Worm (Caenorhabditis elegans) whole organism, L1 larva: ENCODE data around the gene stt-3.

Source experiments
- C04F5.9 ChIP-seq: sonication (generic microtip); optimal IDR thresholded peaks from 2 replicates; lab custom pipeline; 2016; ENCODE audit warnings: missing genetic modification characterization, missing compliant biosample characterization
- C16A3.4 ChIP-seq: fragments of 150-350 bp; optimal IDR thresholded peaks from 2 replicates; lab custom pipeline; 2014; ENCODE audit warnings: missing biosample characterization, missing genetic modification characterization
- C34B4.2 ChIP-seq: sonication (generic microtip); optimal IDR thresholded peaks from 2 replicates; lab custom pipeline; 2017; ENCODE audit warnings: mild to moderate bottlenecking, missing genetic modification characterization, missing compliant biosample characterization
- alr-1 ChIP-seq: fragments of 200-800 bp; sonication (Bioruptor generic); optimal IDR thresholded peaks from 2 replicates; lab custom pipeline; 2018; ENCODE audit warnings: borderline replicate concordance, mild to moderate bottlenecking, missing genetic modification characterization, missing compliant biosample characterization
- aly-2 ChIP-seq: fragments of 150-350 bp; optimal IDR thresholded peaks from 2 replicates; lab custom pipeline; 2014; ENCODE audit warnings: missing biosample characterization, missing genetic modification characterization
- ama-1 ChIP-seq: fragments of 150-350 bp; optimal IDR thresholded peaks from 2 replicates; lab custom pipeline; 2014
- blmp-1 ChIP-seq: fragments of 150-350 bp; optimal IDR thresholded peaks from 2 replicates; lab custom pipeline; 2014; ENCODE audit warnings: missing biosample characterization, missing genetic modification characterization
- efl-1 ChIP-seq, 4 experiments: fragments of 150-350 bp; optimal IDR thresholded peaks in 3 of 4; peaks in 1 of 4; 1 replicate in 1 of 4; 2 replicates in 3 of 4; lab custom pipeline; 2014; ENCODE audit warnings: missing biosample characterization in 2 of 4, missing genetic modification characterization in 2 of 4, missing genetic modification reagents in 2 of 4
- elt-2 ChIP-seq: sonication (generic microtip); optimal IDR thresholded peaks from 2 replicates; lab custom pipeline; 2016; ENCODE audit warnings: missing genetic modification characterization, mild to moderate bottlenecking, inconsistent platforms, missing compliant biosample characterization, missing genetic modification reagents
- elt-3 ChIP-seq, 6 experiments: fragments of 150-350 bp in 1 of 6; sonication (generic microtip); optimal IDR thresholded peaks; 2 replicates each; lab custom pipeline; 2017 to 2018; ENCODE audit warnings: missing biosample characterization in 6 of 6, missing genetic modification characterization in 6 of 6, inconsistent platforms in 1 of 6
- fkh-4 ChIP-seq: sonication (generic microtip); optimal IDR thresholded peaks from 2 replicates; lab custom pipeline; 2016; ENCODE audit warnings: missing compliant biosample characterization, missing genetic modification characterization, borderline replicate concordance
- fkh-8 ChIP-seq: sonication (generic microtip); optimal IDR thresholded peaks from 2 replicates; lab custom pipeline; 2016; ENCODE audit warnings: mild to moderate bottlenecking, missing genetic modification characterization, missing compliant biosample characterization
- fos-1 ChIP-seq: fragments of 150-350 bp; optimal IDR thresholded peaks from 2 replicates; lab custom pipeline; 2014; ENCODE audit warnings: missing biosample characterization, missing genetic modification characterization
- grh-1 ChIP-seq: fragments of 200-800 bp; sonication (Bioruptor generic); IDR thresholded peaks from 2 replicates; pipeline ENCODE4 v1.3.6; 2022; ENCODE audit warnings: missing genetic modification reagents, missing genetic modification characterization, missing compliant biosample characterization
- hlh-17 ChIP-seq: fragments of 200-800 bp; sonication (Bioruptor generic); optimal IDR thresholded peaks from 2 replicates; lab custom pipeline; 2018; ENCODE audit warnings: missing genetic modification characterization, mild to moderate bottlenecking, missing compliant biosample characterization, moderate library complexity, borderline replicate concordance
- hpl-2 ChIP-seq: fragments of 150-350 bp; optimal IDR thresholded peaks from 2 replicates; lab custom pipeline; 2014; ENCODE audit warnings: missing biosample characterization, missing genetic modification reagents, missing genetic modification characterization
- irx-1 ChIP-seq: sonication (generic microtip); optimal IDR thresholded peaks from 2 replicates; lab custom pipeline; 2016; ENCODE audit warnings: missing genetic modification characterization, missing compliant biosample characterization
- lin-13 ChIP-seq: fragments of 150-350 bp; optimal IDR thresholded peaks from 2 replicates; lab custom pipeline; 2014; ENCODE audit warnings: missing biosample characterization, missing genetic modification reagents, missing genetic modification characterization
- lin-15B ChIP-seq: fragments of 150-350 bp; sonication (generic microtip); optimal IDR thresholded peaks from 3 replicates; lab custom pipeline; 2014; ENCODE audit warnings: missing biosample characterization, missing genetic modification characterization
- lin-35 ChIP-seq, 2 experiments: fragments of 150-350 bp; optimal IDR thresholded peaks; 2 replicates each; lab custom pipeline; 2014; ENCODE audit warnings: missing biosample characterization in 2 of 2, missing genetic modification characterization in 2 of 2, missing genetic modification reagents in 2 of 2
- lin-39 ChIP-seq: fragments of 150-350 bp; optimal IDR thresholded peaks from 2 replicates; lab custom pipeline; 2014; ENCODE audit warnings: missing biosample characterization, missing genetic modification reagents, missing genetic modification characterization
- lir-3 ChIP-seq: sonication (generic microtip); optimal IDR thresholded peaks from 2 replicates; lab custom pipeline; 2016; ENCODE audit warnings: mild to moderate bottlenecking, missing genetic modification characterization, moderate library complexity, missing compliant biosample characterization; ENCODE audit not compliant: poor library complexity
- mab-9 ChIP-seq: fragments of 200-800 bp; sonication (Bioruptor generic); IDR thresholded peaks from 2 replicates; pipeline ENCODE4 v1.3.6; 2022; ENCODE audit warnings: missing genetic modification reagents, missing genetic modification characterization, missing compliant biosample characterization
- mdl-1 ChIP-seq, 2 experiments: fragments of 150-350 bp; optimal IDR thresholded peaks; 2 replicates each; lab custom pipeline; 2014 to 2017; ENCODE audit warnings: missing biosample characterization in 2 of 2, missing genetic modification characterization in 2 of 2, inconsistent platforms in 1 of 2
- mef-2 ChIP-seq: fragments of 150-350 bp; optimal IDR thresholded peaks from 2 replicates; lab custom pipeline; 2014; ENCODE audit warnings: missing biosample characterization, missing genetic modification characterization
- mep-1 ChIP-seq: fragments of 150-350 bp; optimal IDR thresholded peaks from 2 replicates; lab custom pipeline; 2014; ENCODE audit warnings: missing biosample characterization, missing genetic modification characterization
- nhr-12 ChIP-seq: sonication (generic microtip); optimal IDR thresholded peaks from 2 replicates; lab custom pipeline; 2017; ENCODE audit warnings: missing biosample characterization, missing genetic modification characterization
- nhr-19 ChIP-seq: fragments of 200-800 bp; sonication (Bioruptor generic); conservative IDR thresholded peaks from 2 replicates; pipeline ENCODE4 v1.3.6; 2022; ENCODE audit warnings: missing genetic modification characterization, missing compliant biosample characterization
- nhr-20 ChIP-seq: sonication (generic microtip); optimal IDR thresholded peaks from 2 replicates; lab custom pipeline; 2016; ENCODE audit warnings: mild to moderate bottlenecking, missing genetic modification characterization, missing compliant biosample characterization
- nhr-84 ChIP-seq: sonication (generic microtip); optimal IDR thresholded peaks from 2 replicates; lab custom pipeline; 2017; ENCODE audit warnings: missing biosample characterization, missing genetic modification characterization
- nhr-85 ChIP-seq: sonication (generic microtip); peaks from one replicate; lab custom pipeline; 2016; ENCODE audit warnings: missing genetic modification characterization, inconsistent platforms, missing compliant biosample characterization
- pax-3 ChIP-seq: fragments of 200-800 bp; sonication (Bioruptor generic); optimal IDR thresholded peaks from 2 replicates; lab custom pipeline; 2018; ENCODE audit warnings: mild to moderate bottlenecking, missing genetic modification characterization, moderate library complexity, missing compliant biosample characterization
- pqm-1 ChIP-seq: sonication (generic microtip); optimal IDR thresholded peaks from 3 replicates; lab custom pipeline; 2017; ENCODE audit warnings: missing biosample characterization, missing genetic modification characterization
- rnt-1 ChIP-seq: sonication (generic microtip); optimal IDR thresholded peaks from 2 replicates; lab custom pipeline; 2016; ENCODE audit warnings: mild to moderate bottlenecking, missing genetic modification characterization, moderate library complexity, missing compliant biosample characterization
- snu-23 ChIP-seq: sonication (generic microtip); optimal IDR thresholded peaks from 2 replicates; lab custom pipeline; 2016; ENCODE audit warnings: missing genetic modification characterization, missing compliant biosample characterization
- sox-4 ChIP-seq: sonication (generic microtip); optimal IDR thresholded peaks from 2 replicates; lab custom pipeline; 2016; ENCODE audit warnings: missing genetic modification characterization, missing compliant biosample characterization
- sptf-1 ChIP-seq: fragments of 150-350 bp; optimal IDR thresholded peaks from 2 replicates; lab custom pipeline; 2014; ENCODE audit warnings: missing biosample characterization, missing genetic modification characterization
- sup-37 ChIP-seq: fragments of 200-800 bp; sonication (Bioruptor generic); optimal IDR thresholded peaks from 2 replicates; lab custom pipeline; 2018; ENCODE audit warnings: mild to moderate bottlenecking, missing genetic modification characterization, missing compliant biosample characterization
- swsn-7 ChIP-seq: sonication (generic microtip); optimal IDR thresholded peaks from 2 replicates; lab custom pipeline; 2016; ENCODE audit warnings: missing genetic modification characterization, missing compliant biosample characterization
- tbx-2 ChIP-seq: sonication (generic microtip); optimal IDR thresholded peaks from 2 replicates; lab custom pipeline; 2016; ENCODE audit warnings: missing genetic modification characterization, missing compliant biosample characterization
- tlp-1 ChIP-seq: fragments of 150-350 bp; optimal IDR thresholded peaks from 2 replicates; lab custom pipeline; 2014; ENCODE audit warnings: missing biosample characterization, missing genetic modification characterization
- unc-130 ChIP-seq: fragments of 150-350 bp; optimal IDR thresholded peaks from 2 replicates; lab custom pipeline; 2017; ENCODE audit warnings: missing biosample characterization, missing genetic modification characterization, inconsistent platforms
- unc-30 ChIP-seq: sonication (generic microtip); optimal IDR thresholded peaks from 2 replicates; lab custom pipeline; 2017; ENCODE audit warnings: missing biosample characterization, missing genetic modification characterization
- unc-62 ChIP-seq: fragments of 150-350 bp; optimal IDR thresholded peaks from 2 replicates; lab custom pipeline; 2014; ENCODE audit warnings: missing biosample characterization, missing genetic modification reagents, missing genetic modification characterization
- unc-86 ChIP-seq: sonication (generic microtip); optimal IDR thresholded peaks from 2 replicates; lab custom pipeline; 2016; ENCODE audit warnings: missing genetic modification characterization, missing compliant biosample characterization
- unc-98 ChIP-seq: fragments of 200-800 bp; sonication (Bioruptor generic); IDR thresholded peaks from 2 replicates; pipeline ENCODE4 v1.3.6; 2022; ENCODE audit warnings: missing genetic modification characterization, missing compliant biosample characterization
- xbp-1 ChIP-seq: sonication (generic microtip); optimal IDR thresholded peaks from 2 replicates; lab custom pipeline; 2016; ENCODE audit warnings: missing genetic modification characterization, missing compliant biosample characterization
- zip-4 ChIP-seq: fragments of 200-800 bp; sonication (Bioruptor generic); optimal IDR thresholded peaks from 2 replicates; lab custom pipeline; 2018; ENCODE audit warnings: mild to moderate bottlenecking, missing genetic modification characterization, moderate library complexity, missing compliant biosample characterization

Gene stt-3

DNA sequence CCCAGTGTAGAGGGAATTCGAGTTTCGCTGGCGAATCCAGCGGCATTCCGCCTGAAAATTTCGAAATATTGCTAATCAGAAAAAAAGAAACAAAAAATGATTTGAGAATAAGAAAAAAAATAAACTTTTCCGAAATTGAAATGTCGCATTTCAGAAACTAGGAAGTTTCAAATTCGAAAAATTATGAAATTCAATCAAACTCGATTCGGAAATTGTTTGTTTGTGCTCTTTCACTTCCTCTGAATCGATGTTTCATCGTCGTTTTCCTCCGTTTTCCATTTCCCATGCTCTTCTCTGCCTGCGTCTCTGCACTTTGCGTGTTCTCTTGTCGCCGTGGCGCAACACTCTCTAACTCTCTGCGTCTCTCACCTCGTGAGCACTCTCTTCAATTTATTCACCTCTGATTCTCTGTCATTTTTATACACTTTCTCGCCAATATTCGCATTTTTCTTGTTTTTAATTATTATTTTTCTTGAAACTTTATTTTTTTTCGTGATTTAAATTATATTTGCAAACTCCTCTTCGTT is 29.9 kb downstream of the stt-3 start, which contains the start of gene C18F10.7 (continued):
- TF ChIP-seq zip-4 (GFP tag; lab: Kevin White, UChicago), result no peak
- TF ChIP-seq blmp-1 (tag; lab: Kevin White, UChicago), result peak; percentile 49
- TF ChIP-seq C04F5.9, result peak; percentile 34
- TF ChIP-seq elt-3 (tag; optimal IDR thresholded peaks at IDR 0.05; lab: Kevin White, UChicago), result no peak
- TF ChIP-seq mdl-1 (tag; optimal IDR thresholded peaks at IDR 0.05; lab: Kevin White, UChicago), result peak in 1 of 2 experiments; percentile 90
- peak; percentile 76 for TF ChIP-seq nhr-19 (GFP tag; lab: Robert Waterston, UW)
- TF ChIP-seq fkh-4 (tag; lab: Kevin White, UChicago), result no peak
- no peak for TF ChIP-seq alr-1 (tag; lab: Kevin White, UChicago)
- peak; percentile 65 for TF ChIP-seq unc-86 (tag; lab: Kevin White, UChicago)
- TF ChIP-seq lir-3, result peak; percentile 37
- TF ChIP-seq tbx-2 (tag; lab: Kevin White, UChicago), result peak; percentile 76
- TF ChIP-seq unc-98 (GFP tag; lab: Robert Waterston, UW), result no peak
- TF ChIP-seq unc-30, result no peak
- TF ChIP-seq nhr-20 (tag; lab: Kevin White, UChicago), result peak; percentile 71
- peak; percentile 51 for TF ChIP-seq lin-39 (tag; lab: Kevin White, UChicago)
- no peak for TF ChIP-seq pqm-1 (tag; lab: Kevin White, UChicago)
- no peak for TF ChIP-seq ama-1 (lab: Kevin White, UChicago)
- no peak for TF ChIP-seq hpl-2
- TF ChIP-seq hlh-17 (GFP tag; lab: Kevin White, UChicago), result no peak
- TF ChIP-seq mab-9, result no peak
- peak; percentile 3 for TF ChIP-seq sup-37
- peak; percentile 70 for TF ChIP-seq nhr-85 (tag; lab: Kevin White, UChicago)
- TF ChIP-seq unc-62 (GFP tag; lab: Kevin White, UChicago), result no peak
- peak; percentile 61 for TF ChIP-seq mef-2 (tag; lab: Kevin White, UChicago)
- peak; percentile 52 for TF ChIP-seq fkh-8 (tag; lab: Kevin White, UChicago)
- peak; percentile 55 to 63 for TF ChIP-seq lin-35 (GFP tag; optimal IDR thresholded peaks at IDR 0.05; lab: Kevin White, UChicago)
- TF ChIP-seq unc-130 (tag; lab: Kevin White, UChicago), result no peak
- TF ChIP-seq aly-2, result peak; percentile 24
- peak; percentile 86 for TF ChIP-seq swsn-7
- no peak for TF ChIP-seq nhr-12 (tag; lab: Kevin White, UChicago)
- TF ChIP-seq sox-4, result no peak
- 0 out of 2 replicates have a peak, but pooled peaks have one; percentile 8 for TF ChIP-seq grh-1 (GFP tag; lab: Robert Waterston, UW)
- peak; percentile 70 for TF ChIP-seq xbp-1 (tag; lab: Kevin White, UChicago)
- peak; percentile 81 for TF ChIP-seq snu-23 (GFP tag; lab: Kevin White, UChicago)
- peak; percentile 35 for TF ChIP-seq C16A3.4
- TF ChIP-seq pax-3 (tag; lab: Kevin White, UChicago), result no peak
- TF ChIP-seq, all 84 proteins: peak for 42

DNA sequence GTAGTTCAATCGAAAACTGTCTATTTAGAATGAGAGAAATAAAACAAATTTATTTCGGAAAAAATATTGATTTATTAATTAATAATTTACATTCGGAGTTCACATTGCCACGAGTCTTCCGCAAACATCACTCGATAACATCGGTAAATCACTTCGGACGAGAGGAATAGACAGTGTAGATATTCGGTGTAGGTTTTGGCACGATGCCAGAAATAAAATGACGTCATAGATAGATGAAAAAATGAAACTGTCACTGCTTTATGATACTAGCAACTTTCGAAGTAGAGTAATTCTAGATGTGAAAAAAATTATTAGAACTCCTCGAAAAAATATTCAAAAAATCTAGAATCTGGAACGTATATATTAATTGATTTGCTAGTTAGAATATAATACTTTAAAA is 31.0 kb downstream of the stt-3 start:
- TF ChIP-seq rnt-1 (peak; percentile 6), nhr-85 (tag; lab: Kevin White, UChicago) (peak; percentile 76), lin-13 (peak; percentile 19), sptf-1 (tag; lab: Kevin White, UChicago) (no peak)

DNA sequence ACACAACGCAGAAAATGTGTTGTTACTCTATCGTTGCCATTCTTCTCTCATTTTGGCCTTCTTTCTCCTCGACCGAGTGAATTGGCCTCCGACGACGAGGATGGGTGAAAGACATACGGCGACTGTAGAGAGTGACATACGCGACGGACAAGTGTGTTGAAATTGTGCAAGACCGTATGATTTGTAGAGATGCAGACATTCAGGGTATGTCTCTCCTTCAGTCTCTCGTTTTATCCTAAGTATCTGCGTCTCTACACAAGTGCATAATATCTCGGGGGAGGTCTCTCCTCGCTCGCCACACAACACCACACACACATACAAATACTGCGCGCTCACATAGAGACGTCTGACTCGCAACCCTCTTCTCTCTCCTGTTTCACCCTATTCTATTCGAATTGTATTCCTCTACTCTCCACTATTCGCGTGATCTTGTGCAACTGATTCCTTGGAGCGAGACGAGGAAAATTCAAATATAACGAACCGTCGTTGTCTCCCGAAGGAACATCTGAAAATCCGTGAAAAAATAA is 31.7 kb downstream of the stt-3 start, which contains the start of gene hmg-1.2:
hmg-1.2 (plus strand) TSS at position 311 of the 527 bp plus-strand sequence.
- peak; percentile 92 for TF ChIP-seq swsn-7
- peak; percentile 72 for TF ChIP-seq lin-13
- peak; percentile 58 for TF ChIP-seq mep-1
- TF ChIP-seq tlp-1 (tag; lab: Kevin White, UChicago), result no peak
- peak; percentile 68 for TF ChIP-seq elt-2 (tag; lab: Kevin White, UChicago)
- TF ChIP-seq efl-1 (optimal IDR thresholded peaks at IDR 0.05; lab: Kevin White, UChicago), result peak; percentile 86 to 98
- TF ChIP-seq efl-1 (GFP tag; optimal IDR thresholded peaks at IDR 0.05 in 1 of 2; lab: Kevin White, UChicago), result peak; percentile 50 to 96
- no peak for TF ChIP-seq nhr-84 (tag; lab: Kevin White, UChicago)
- peak; percentile 66 for TF ChIP-seq unc-130 (tag; lab: Kevin White, UChicago)
- TF ChIP-seq mab-9, result 0 out of 2 replicates have a peak, but pooled peaks have one; percentile 47
- TF ChIP-seq nhr-12 (tag; lab: Kevin White, UChicago), result no peak
- TF ChIP-seq mef-2 (tag; lab: Kevin White, UChicago), result peak; percentile 28
- TF ChIP-seq elt-3 (tag; optimal IDR thresholded peaks at IDR 0.05; lab: Kevin White, UChicago), result peak in 3 of 6 experiments; percentile 8 to 52 (median 48)
- TF ChIP-seq lin-15B (tag; lab: Kevin White, UChicago), result peak; percentile 25
- TF ChIP-seq sox-4, result no peak
- TF ChIP-seq unc-98 (GFP tag; lab: Robert Waterston, UW), result no peak
- no peak for TF ChIP-seq C34B4.2 (tag; lab: Kevin White, UChicago)
- TF ChIP-seq fos-1 (tag; lab: Kevin White, UChicago), result peak; percentile 78
- peak; percentile 10 for TF ChIP-seq pax-3 (tag; lab: Kevin White, UChicago)
- TF ChIP-seq xbp-1 (tag; lab: Kevin White, UChicago), result peak; percentile 77
- no peak for TF ChIP-seq sptf-1 (tag; lab: Kevin White, UChicago)
- TF ChIP-seq irx-1 (tag; lab: Kevin White, UChicago), result peak; percentile 75
- peak; percentile 89 for TF ChIP-seq nhr-19 (GFP tag; lab: Robert Waterston, UW)
